Fruit fly (Drosophila melanogaster) whole organism: Measurements from ENCODE around the gene ast.

Experiments used
- CG8478 ChIP-seq: fragments of >200 bp; optimal IDR thresholded peaks from 2 replicates; lab custom pipeline; 2018; ENCODE audit warnings: inconsistent platforms
- Dll ChIP-seq: fragments of >200 bp; optimal IDR thresholded peaks from 2 replicates; lab custom pipeline; 2017
- EcR ChIP-seq, 2 experiments: fragments of >200 bp; optimal IDR thresholded peaks; 2 replicates each; lab custom pipeline; 2017; ENCODE audit warnings: missing biosample characterization in 2 of 2, missing genetic modification characterization in 2 of 2, missing genetic modification reagents in 2 of 2
- pan ChIP-seq: fragments of >200 bp; optimal IDR thresholded peaks from 2 replicates; lab custom pipeline; 2017
- psq ChIP-seq: fragments of >200 bp; optimal IDR thresholded peaks from 2 replicates; lab custom pipeline; 2017
- usp ChIP-seq: fragments of >200 bp; optimal IDR thresholded peaks from 2 replicates; lab custom pipeline; 2017; ENCODE audit warnings: missing biosample characterization, missing genetic modification characterization, mixed read lengths

dm6 chr2L:1121942-1122710 is 44.4 kb downstream of the ast start:
- TF ChIP-seq pan (lab: Kevin White, UChicago): no peak
- no peak for TF ChIP-seq psq (lab: Kevin White, UChicago)
- no peak for TF ChIP-seq Dll (lab: Kevin White, UChicago)
- no peak for TF ChIP-seq EcR (GFP tag; optimal IDR thresholded peaks at IDR 0.05; lab: Kevin White, UChicago)
- no peak for TF ChIP-seq usp (GFP tag; lab: Kevin White, UChicago)
- no peak for TF ChIP-seq CG8478 (lab: Kevin White, UChicago)
